Fruit fly (Drosophila melanogaster) S2 (cell line): ENCODE results near the gene CG6414.

Source experiments
- CG8478 ChIP-seq: fragments of >200 bp; optimal IDR thresholded peaks from 2 replicates; lab custom pipeline; 2018
- CTCF ChIP-seq, 2 experiments: fragments of >200 bp; optimal IDR thresholded peaks; 2 replicates each; lab custom pipeline; 2018

DNA sequence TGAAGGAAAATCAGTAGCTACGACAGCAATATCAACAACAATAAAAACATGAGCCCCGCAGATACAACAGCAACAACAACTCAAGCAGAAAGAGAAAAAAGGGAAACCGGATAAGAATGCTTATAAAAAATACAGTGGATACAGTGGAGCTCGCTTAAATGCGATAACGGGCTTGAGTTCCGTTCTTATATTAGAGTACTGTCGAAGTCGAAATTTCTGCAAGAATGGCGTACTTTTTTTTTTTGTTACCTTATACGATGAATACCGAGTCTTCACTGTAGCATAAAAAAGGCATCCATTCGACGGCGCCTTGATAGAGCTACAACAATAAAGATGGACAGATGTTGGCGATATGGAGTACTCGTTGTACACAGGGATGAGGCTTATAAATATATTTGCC, 39.0 kb upstream of the CG6414 start:
- TF ChIP-seq CG8478 (lab: Kevin White, UChicago) (no peak), CTCF (optimal IDR thresholded peaks at IDR 0.05; lab: Kevin White, UChicago) (no peak)
